Fruit fly (Drosophila melanogaster): ENCODE measurements around the gene RpS14b.

The RpS14b gene

dm6 chrX:7944772-7945722, 10.3 kb downstream of the RpS14b start (continued):
- TF ChIP-seq D19B (GFP tag; optimal IDR thresholded peaks at IDR 0.05) (peak; percentile 51), CG15073 (GFP tag; optimal IDR thresholded peaks at IDR 0.05) (no peak), HLH54F (GFP tag; optimal IDR thresholded peaks at IDR 0.05) (no peak), gfzf (GFP tag; optimal IDR thresholded peaks at IDR 0.05) (no peak), pb (GFP tag; optimal IDR thresholded peaks at IDR 0.05) (peak; percentile 8), CG32772 (GFP tag; IDR thresholded peaks at IDR 0.05) (0 out of 2 replicates have a peak, but pooled peaks have one; percentile 33), tna (GFP tag; IDR thresholded peaks at IDR 0.05; ENCODE audit: partially characterized antibody) (no peak), CG17612 (GFP tag; IDR thresholded peaks at IDR 0.05) (no peak), CG4617 (GFP tag; optimal IDR thresholded peaks at IDR 0.05; ENCODE audit: borderline replicate concordance) (no peak), ttk (GFP tag; IDR thresholded peaks at IDR 0.05) (no peak), CG8359 (GFP tag; optimal IDR thresholded peaks at IDR 0.05; ENCODE audit: borderline replicate concordance) (no peak), sr (GFP tag; IDR thresholded peaks at IDR 0.05) (no peak), wdn (GFP tag; IDR thresholded peaks at IDR 0.05) (no peak), CG7839 (tag; optimal IDR thresholded peaks at IDR 0.05) (peak; percentile 30), dysf (GFP tag; IDR thresholded peaks at IDR 0.05) (no peak), psq (GFP tag; optimal IDR thresholded peaks at IDR 0.05) (no peak), CG1792 (GFP tag; optimal IDR thresholded peaks at IDR 0.05) (no peak), Elba2 (GFP tag; optimal IDR thresholded peaks at IDR 0.05) (no peak), Ptx1 (GFP tag; IDR thresholded peaks at IDR 0.05) (peak; percentile 50), toy (GFP tag; IDR thresholded peaks at IDR 0.05) (no peak), Ssrp (tag; optimal IDR thresholded peaks at IDR 0.05) (peak; percentile 13), sens-2 (GFP tag; IDR thresholded peaks at IDR 0.05) (no peak), CG11247 (GFP tag; IDR thresholded peaks at IDR 0.05) (0 out of 2 replicates have a peak, but pooled peaks have one; percentile 22), CG12391 (tag; optimal IDR thresholded peaks at IDR 0.05) (no peak), gt (GFP tag; IDR thresholded peaks at IDR 0.05) (no peak), CG31441 (GFP tag; IDR thresholded peaks at IDR 0.05) (peak; percentile 41), peb (GFP tag; IDR thresholded peaks at IDR 0.05) (no peak), pnt (GFP tag; optimal IDR thresholded peaks at IDR 0.05) (peak; percentile 41), Adf1 (GFP tag; IDR thresholded peaks at IDR 0.05) (peak; percentile 50; the same call in 1 of the 2 replicates), cwo (GFP tag; optimal IDR thresholded peaks at IDR 0.05) (no peak), CG13624 (GFP tag; optimal IDR thresholded peaks at IDR 0.05) (no peak), CG12299 (tag; optimal IDR thresholded peaks at IDR 0.05) (no peak), CG18262 (tag; optimal IDR thresholded peaks at IDR 0.05) (peak; percentile 46), jing (GFP tag; optimal IDR thresholded peaks at IDR 0.05) (no peak), ken (GFP tag; IDR thresholded peaks at IDR 0.05) (no peak), CG30431 (GFP tag; optimal IDR thresholded peaks at IDR 0.05) (peak; percentile 19), Antp (GFP tag; optimal IDR thresholded peaks at IDR 0.05) (no peak), CG34422 (GFP tag; IDR thresholded peaks at IDR 0.05) (no peak), CG10147 (GFP tag; optimal IDR thresholded peaks at IDR 0.05) (peak; percentile 27), CG33557 (GFP tag; optimal IDR thresholded peaks at IDR 0.05) (no peak), CG31365 (tag; optimal IDR thresholded peaks at IDR 0.05) (no peak), fd102C (GFP tag; optimal IDR thresholded peaks at IDR 0.05) (no peak), lilli (GFP tag; optimal IDR thresholded peaks at IDR 0.05) (peak; percentile 15), Dip2 (GFP tag; IDR thresholded peaks at IDR 0.05) (no peak), nom (GFP tag; optimal IDR thresholded peaks at IDR 0.05) (peak; percentile 5), Pdp1 (GFP tag; optimal IDR thresholded peaks at IDR 0.05) (peak in 1 of 2 experiments; percentile 93), chinmo (GFP tag; IDR thresholded peaks at IDR 0.05; ENCODE audit: partially characterized antibody) (peak; percentile 6; the same call in 1 of the 4 replicates), kay (GFP tag; optimal IDR thresholded peaks at IDR 0.05) (no peak), CG13287 (GFP tag; IDR thresholded peaks at IDR 0.05; ENCODE audit: partially characterized antibody) (no peak; the same call in 1 of the 2 replicates)
